Fruit fly (Drosophila melanogaster): ENCODE data around the gene Nepl5.

DNA sequence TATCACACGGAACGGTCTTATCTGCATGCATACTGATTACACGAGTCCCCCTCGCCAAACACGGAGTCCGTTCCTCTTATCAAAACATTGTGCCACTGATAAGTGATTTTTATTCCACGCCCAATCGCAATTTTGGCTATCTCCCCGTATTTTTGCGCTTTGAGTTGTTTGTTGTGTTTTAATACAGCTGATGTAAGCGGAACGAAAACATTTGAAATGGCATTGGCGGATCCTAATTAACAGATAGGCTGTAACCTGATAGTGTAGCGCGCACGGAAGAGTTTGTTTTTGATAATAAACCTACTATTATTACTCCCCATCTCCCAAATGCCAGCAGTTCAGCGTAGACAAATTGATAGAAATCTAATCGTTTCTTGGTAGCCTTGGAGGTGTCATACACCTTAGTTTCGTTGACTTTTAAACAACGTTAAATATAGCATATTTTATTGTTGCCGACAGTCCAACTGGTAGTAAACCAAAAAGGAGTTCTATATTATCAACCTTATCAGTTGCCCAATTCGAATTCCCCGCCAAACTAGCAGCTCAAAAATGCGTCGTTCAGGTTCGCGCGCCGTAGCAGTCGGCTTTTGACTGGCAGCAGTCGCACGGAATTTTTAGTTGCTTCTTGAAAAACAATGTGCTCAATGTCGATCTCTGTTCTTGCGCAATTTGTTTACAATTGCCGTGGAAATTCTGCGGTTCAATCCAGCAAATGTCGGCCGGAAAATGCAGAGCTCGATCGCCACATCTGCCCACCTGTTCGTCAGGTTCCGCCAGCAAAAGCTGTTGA is 37.8 kb upstream of the Nepl5 start:
- TF ChIP-seq CTCF (optimal IDR thresholded peaks at IDR 0.05): peak in 1 of 2 experiments; percentile 35
- TF ChIP-seq CG8478 (optimal IDR thresholded peaks at IDR 0.05): no peak

Measured in S2 (cell line).